Worm (Caenorhabditis elegans): ENCODE data around the gene B0218.5.

- no peak for TF ChIP-seq mab-9 (GFP tag; IDR thresholded peaks at IDR 0.05)
- no peak for TF ChIP-seq snpc-4 (tag; optimal IDR thresholded peaks at IDR 0.05)
- no peak for TF ChIP-seq ces-1 (GFP tag; optimal IDR thresholded peaks at IDR 0.05)
- no peak for TF ChIP-seq sox-4 (tag; optimal IDR thresholded peaks at IDR 0.05)
- no peak for TF ChIP-seq lin-13 (GFP tag; optimal IDR thresholded peaks at IDR 0.05)
- TF ChIP-seq unc-130 (tag; optimal IDR thresholded peaks at IDR 0.05) = no peak
- no peak for TF ChIP-seq nhr-77 (tag; optimal IDR thresholded peaks at IDR 0.05)
- peak; percentile 85 for TF ChIP-seq blmp-1 (tag; optimal IDR thresholded peaks at IDR 0.05)
- TF ChIP-seq rnt-1 (tag; optimal IDR thresholded peaks at IDR 0.05) = no peak
- TF ChIP-seq nhr-76 (tag; optimal IDR thresholded peaks at IDR 0.05) = no peak
- TF ChIP-seq nhr-237 (tag; optimal IDR thresholded peaks at IDR 0.05) = no peak
- no peak for TF ChIP-seq lir-3 (tag; optimal IDR thresholded peaks at IDR 0.05; ENCODE audit: poor library complexity)
- TF ChIP-seq aly-2 (tag; optimal IDR thresholded peaks at IDR 0.05) = no peak
- TF ChIP-seq lin-39 (tag; optimal IDR thresholded peaks at IDR 0.05) = no peak
These were observed 16.5 kb upstream of the B0218.5 start for ce11 chrIV:8173610-8174009.

All from whole organism, L1 larva.